Fruit fly (Drosophila melanogaster) whole organism, embryonic: Measurements from ENCODE around the gene CG13850.

ENCODE experiments used
- CG11398 ChIP-seq: fragments of 200-800 bp; sonication (Bioruptor generic); optimal IDR thresholded peaks from 2 replicates; lab custom pipeline; 2016; ENCODE audit warnings: missing biosample characterization, missing genetic modification characterization
- CG11695 ChIP-seq: fragments of 200-800 bp; sonication (Bioruptor generic); IDR thresholded peaks from 3 replicates; pipeline ENCODE4 v1.3.6; 2022; ENCODE audit warnings: missing biosample characterization, missing genetic modification characterization
- CG13296 ChIP-seq: fragments of 200-800 bp; sonication (Bioruptor generic); optimal IDR thresholded peaks from 3 replicates; lab custom pipeline; 2018; ENCODE audit warnings: missing biosample characterization, mild to moderate bottlenecking, missing genetic modification characterization
- CG15011 ChIP-seq: fragments of 200-800 bp; sonication (Bioruptor generic); optimal IDR thresholded peaks from 3 replicates; lab custom pipeline; 2018; ENCODE audit warnings: missing biosample characterization, mild to moderate bottlenecking, missing genetic modification characterization
- CG15514 ChIP-seq: fragments of 200-800 bp; sonication (Bioruptor generic); optimal IDR thresholded peaks from 3 replicates; lab custom pipeline; 2017; ENCODE audit warnings: missing biosample characterization, missing genetic modification characterization, mild to moderate bottlenecking, moderate library complexity, missing genetic modification reagents
- CG1603 ChIP-seq: fragments of 200-800 bp; sonication (Bioruptor generic); optimal IDR thresholded peaks from 2 replicates; lab custom pipeline; 2019; ENCODE audit warnings: missing biosample characterization, mild to moderate bottlenecking, missing genetic modification characterization, moderate library complexity
- CG17186 ChIP-seq: fragments of 200-800 bp; sonication (Bioruptor generic); optimal IDR thresholded peaks from 3 replicates; lab custom pipeline; 2017; ENCODE audit warnings: missing biosample characterization, missing genetic modification reagents, missing genetic modification characterization
- CG17612 ChIP-seq: fragments of 200-800 bp; sonication (Bioruptor generic); IDR thresholded peaks from 2 replicates; pipeline ENCODE4 v1.3.6; 2022; ENCODE audit warnings: missing biosample characterization, missing genetic modification characterization
- CG18262 ChIP-seq: fragments of 200-800 bp; optimal IDR thresholded peaks from 3 replicates; lab custom pipeline; 2019; ENCODE audit warnings: missing biosample characterization, mild to moderate bottlenecking, missing genetic modification characterization, moderate library complexity
- CG2712 ChIP-seq: fragments of 200-800 bp; optimal IDR thresholded peaks from 3 replicates; lab custom pipeline; 2019; ENCODE audit warnings: missing biosample characterization, mild to moderate bottlenecking, missing genetic modification characterization, moderate library complexity
- CG30403 ChIP-seq: fragments of 200-800 bp; sonication (Bioruptor generic); optimal IDR thresholded peaks from 3 replicates; lab custom pipeline; 2016; ENCODE audit warnings: missing biosample characterization, missing genetic modification characterization
- CG3847 ChIP-seq: fragments of 200-800 bp; sonication (Bioruptor generic); IDR thresholded peaks from 2 replicates; pipeline ENCODE4 v1.3.6; 2022; ENCODE audit warnings: missing biosample characterization, missing genetic modification characterization
- CG4820 ChIP-seq: fragments of 200-800 bp; sonication (Bioruptor generic); optimal IDR thresholded peaks from 3 replicates; lab custom pipeline; 2016; ENCODE audit warnings: missing biosample characterization, missing genetic modification characterization
- CG6254 ChIP-seq: fragments of 200-800 bp; sonication (Bioruptor generic); optimal IDR thresholded peaks from 3 replicates; lab custom pipeline; 2017; ENCODE audit warnings: mild to moderate bottlenecking, missing biosample characterization, missing genetic modification reagents, missing genetic modification characterization
- CG7357 ChIP-seq: fragments of 200-800 bp; sonication (Bioruptor generic); IDR thresholded peaks from 3 replicates; pipeline ENCODE4 v1.3.6; 2022; ENCODE audit warnings: missing biosample characterization, missing genetic modification characterization
- CG7839 ChIP-seq: fragments of 200-800 bp; sonication (Bioruptor generic); optimal IDR thresholded peaks from 3 replicates; lab custom pipeline; 2018; ENCODE audit warnings: missing biosample characterization, mild to moderate bottlenecking, missing genetic modification characterization, moderate library complexity
- CG7987 ChIP-seq: fragments of 200-800 bp; sonication (Bioruptor generic); optimal IDR thresholded peaks from 2 replicates; lab custom pipeline; 2018; ENCODE audit warnings: missing biosample characterization, mild to moderate bottlenecking, missing genetic modification characterization, moderate library complexity
- Deaf1 ChIP-seq: fragments of 200-800 bp; optimal IDR thresholded peaks from 3 replicates; lab custom pipeline; 2019; ENCODE audit warnings: missing biosample characterization, mild to moderate bottlenecking, missing genetic modification characterization, moderate library complexity
- Gug ChIP-seq: fragments of 200-800 bp; sonication (Bioruptor generic); IDR thresholded peaks from 4 replicates; pipeline ENCODE4 v1.3.6; 2022; ENCODE audit warnings: missing biosample characterization, missing genetic modification characterization
- HLH4C ChIP-seq: fragments of 200-800 bp; sonication (Bioruptor generic); IDR thresholded peaks from 3 replicates; pipeline ENCODE4 v1.3.6; 2022; ENCODE audit warnings: missing biosample characterization, missing genetic modification characterization; ENCODE audit not compliant: partially characterized antibody
- Lpt ChIP-seq: fragments of >200 bp; optimal IDR thresholded peaks from 2 replicates; lab custom pipeline; 2018; ENCODE audit warnings: missing biosample characterization, missing genetic modification characterization
- Med ChIP-seq: fragments of 200-800 bp; sonication (Bioruptor generic); peaks from one replicate; lab custom pipeline; 2016; ENCODE audit warnings: missing biosample characterization, missing genetic modification characterization, mild to moderate bottlenecking, inconsistent platforms, moderate library complexity
- Opbp ChIP-seq: fragments of 200-800 bp; sonication (Bioruptor generic); IDR thresholded peaks from 3 replicates; pipeline ENCODE4 v1.3.6; 2022; ENCODE audit warnings: missing biosample characterization, missing genetic modification characterization; ENCODE audit not compliant: partially characterized antibody
- Ravus ChIP-seq: fragments of 200-800 bp; sonication (Bioruptor generic); IDR thresholded peaks from 2 replicates; pipeline ENCODE4 v1.3.6; 2022; ENCODE audit warnings: missing biosample characterization, missing genetic modification characterization
- Sry-δ ChIP-seq: fragments of 200-800 bp; sonication (Bioruptor generic); optimal IDR thresholded peaks from 2 replicates; lab custom pipeline; 2016; ENCODE audit warnings: missing biosample characterization, missing genetic modification characterization
- Ssrp ChIP-seq: fragments of 200-800 bp; sonication (Bioruptor generic); optimal IDR thresholded peaks from 2 replicates; lab custom pipeline; 2018; ENCODE audit warnings: missing biosample characterization, mild to moderate bottlenecking, missing genetic modification characterization, moderate library complexity
- TFAM ChIP-seq: fragments of 200-800 bp; sonication (Bioruptor generic); optimal IDR thresholded peaks from 2 replicates; lab custom pipeline; 2017; ENCODE audit warnings: missing biosample characterization, missing genetic modification characterization, inconsistent platforms
- Xrp1 ChIP-seq: fragments of 200-800 bp; sonication (Bioruptor generic); IDR thresholded peaks from 2 replicates; pipeline ENCODE4 v1.3.6; 2022; ENCODE audit warnings: missing biosample characterization, missing genetic modification characterization
- abd-A ChIP-seq: fragments of 200-800 bp; sonication (Bioruptor generic); optimal IDR thresholded peaks from 3 replicates; lab custom pipeline; 2019; ENCODE audit warnings: missing biosample characterization, mild to moderate bottlenecking, missing genetic modification characterization, moderate library complexity
- ara ChIP-seq: fragments of 200-800 bp; sonication (Bioruptor generic); IDR thresholded peaks from 2 replicates; pipeline ENCODE4 v1.3.6; 2022; ENCODE audit warnings: missing biosample characterization, missing genetic modification characterization
- az2 ChIP-seq: fragments of 200-800 bp; sonication (Bioruptor generic); optimal IDR thresholded peaks from 3 replicates; lab custom pipeline; 2016; ENCODE audit warnings: missing biosample characterization, missing genetic modification characterization
- dysf ChIP-seq: fragments of 200-800 bp; sonication (Bioruptor generic); IDR thresholded peaks from 3 replicates; pipeline ENCODE4 v1.3.6; 2022; ENCODE audit warnings: missing biosample characterization, missing genetic modification characterization
- ems ChIP-seq: fragments of 200-800 bp; sonication (Bioruptor generic); optimal IDR thresholded peaks from 3 replicates; lab custom pipeline; 2016; ENCODE audit warnings: missing biosample characterization, missing genetic modification characterization
- ewg ChIP-seq: fragments of 200-800 bp; sonication (Bioruptor generic); optimal IDR thresholded peaks from 3 replicates; lab custom pipeline; 2017; ENCODE audit warnings: mild to moderate bottlenecking, missing biosample characterization, missing genetic modification reagents, missing genetic modification characterization
- gem ChIP-seq: fragments of 200-800 bp; sonication (Bioruptor generic); optimal IDR thresholded peaks from 2 replicates; lab custom pipeline; 2019; ENCODE audit warnings: missing biosample characterization, mild to moderate bottlenecking, missing genetic modification characterization, moderate library complexity
- grau ChIP-seq: fragments of 200-800 bp; optimal IDR thresholded peaks from 3 replicates; lab custom pipeline; 2019; ENCODE audit warnings: missing biosample characterization, mild to moderate bottlenecking, missing genetic modification characterization, moderate library complexity
- gsb ChIP-seq: fragments of 200-800 bp; sonication (Bioruptor generic); IDR thresholded peaks from 2 replicates; pipeline ENCODE4 v1.3.6; 2022; ENCODE audit warnings: missing biosample characterization, missing genetic modification characterization
- ind ChIP-seq: fragments of 200-800 bp; sonication (Bioruptor generic); optimal IDR thresholded peaks from 3 replicates; lab custom pipeline; 2016; ENCODE audit warnings: missing biosample characterization, missing genetic modification characterization
- lola ChIP-seq, 3 experiments: fragments of >200 bp in 2 of 3; fragments of 200-800 bp in 1 of 3; sonication (Bioruptor generic) in 1 of 3; optimal IDR thresholded peaks; 2 replicates each; lab custom pipeline; 2017 to 2019; ENCODE audit warnings: missing biosample characterization in 3 of 3, missing genetic modification characterization in 3 of 3, mild to moderate bottlenecking in 1 of 3, moderate library complexity in 1 of 3
- lov ChIP-seq, 2 experiments: fragments of 200-800 bp in 1 of 2; fragments of >200 bp in 1 of 2; sonication (Bioruptor generic) in 1 of 2; IDR thresholded peaks in 1 of 2; optimal IDR thresholded peaks in 1 of 2; 2 replicates in 1 of 2; 3 replicates in 1 of 2; pipeline versions ENCODE4 v1.3.6 to Lab custom; 2017 to 2022; ENCODE audit warnings: missing biosample characterization in 1 of 2, missing genetic modification characterization in 1 of 2
- mam ChIP-seq: fragments of 200-800 bp; sonication (Bioruptor generic); optimal IDR thresholded peaks from 3 replicates; lab custom pipeline; 2016; ENCODE audit warnings: missing biosample characterization, missing genetic modification characterization
- otp ChIP-seq: fragments of 200-800 bp; sonication (Bioruptor generic); IDR thresholded peaks from 3 replicates; pipeline ENCODE4, ENCODE4 v1.3.6; 2022; ENCODE audit warnings: missing biosample characterization, missing genetic modification characterization
- phol ChIP-seq: fragments of 200-800 bp; sonication (Bioruptor generic); optimal IDR thresholded peaks from 3 replicates; lab custom pipeline; 2018; ENCODE audit warnings: missing biosample characterization, mild to moderate bottlenecking, missing genetic modification characterization, moderate library complexity
- repo ChIP-seq: fragments of 200-800 bp; sonication (Bioruptor generic); optimal IDR thresholded peaks from 2 replicates; lab custom pipeline; 2016; ENCODE audit warnings: missing biosample characterization, missing genetic modification characterization
- row ChIP-seq: fragments of 200-800 bp; sonication (Bioruptor generic); IDR thresholded peaks from 3 replicates; pipeline ENCODE4 v1.3.6; 2022; ENCODE audit warnings: missing biosample characterization, missing genetic modification characterization
- sna ChIP-seq: fragments of 200-800 bp; sonication (Bioruptor generic); IDR thresholded peaks from 2 replicates; pipeline ENCODE4 v1.3.6; 2022; ENCODE audit warnings: missing biosample characterization, missing genetic modification characterization; ENCODE audit not compliant: partially characterized antibody
- sr ChIP-seq: fragments of 200-800 bp; sonication (Bioruptor generic); IDR thresholded peaks from 3 replicates; pipeline ENCODE4 v1.3.6; 2022; ENCODE audit warnings: missing biosample characterization, missing genetic modification characterization
- stwl ChIP-seq: fragments of 200-800 bp; sonication (Bioruptor generic); optimal IDR thresholded peaks from 3 replicates; lab custom pipeline; 2018; ENCODE audit warnings: missing biosample characterization, mild to moderate bottlenecking, missing genetic modification characterization, moderate library complexity
- zen ChIP-seq: fragments of 200-800 bp; sonication (Bioruptor generic); optimal IDR thresholded peaks from 3 replicates; lab custom pipeline; 2018; ENCODE audit warnings: missing biosample characterization, mild to moderate bottlenecking, missing genetic modification characterization, moderate library complexity

The CG13850 gene

dm6 chr3R:22455335-22455985 is 44.7 kb upstream of the CG13850 start:
- TF ChIP-seq gem = peak; percentile 46
- peak in 1 of 3 experiments; percentile 5 for TF ChIP-seq lola (GFP tag; optimal IDR thresholded peaks at IDR 0.05; lab: Kevin White, UChicago)
- no peak for TF ChIP-seq Deaf1 (tag; lab: Kevin White, UChicago)
- TF ChIP-seq mam (GFP tag; lab: Kevin White, UChicago) = no peak
- TF ChIP-seq CG2712 (tag; lab: Kevin White, UChicago) = peak; percentile 4
- peak; percentile 30; the same call in 2 of the 3 replicates for TF ChIP-seq row (GFP tag; lab: Robert Waterston, UW)
- no peak for TF ChIP-seq CG3847 (GFP tag; lab: Robert Waterston, UW)
- TF ChIP-seq otp = no peak
- peak; percentile 37 for TF ChIP-seq CG7839 (tag; lab: Kevin White, UChicago)
- peak; percentile 9 for TF ChIP-seq ind (GFP tag; lab: Kevin White, UChicago)
- TF ChIP-seq Xrp1 = no peak
- TF ChIP-seq CG11695 (GFP tag; lab: Robert Waterston, UW) = 0 out of 3 replicates have a peak, but pooled peaks have one; percentile 40
- TF ChIP-seq HLH4C (GFP tag; lab: Robert Waterston, UW) = no peak
- TF ChIP-seq CG30403 (GFP tag; lab: Kevin White, UChicago) = peak; percentile 32
- no peak for TF ChIP-seq CG11398 (GFP tag; lab: Kevin White, UChicago)
- TF ChIP-seq CG4820 (GFP tag; lab: Kevin White, UChicago) = no peak
- TF ChIP-seq dysf = no peak
- TF ChIP-seq CG13296 (GFP tag; lab: Kevin White, UChicago) = peak; percentile 1
- TF ChIP-seq CG15011 (GFP tag; lab: Kevin White, UChicago) = no peak
- peak; percentile 31 for TF ChIP-seq CG18262 (tag; lab: Kevin White, UChicago)
- no peak for TF ChIP-seq CG17186 (GFP tag; lab: Kevin White, UChicago)
- TF ChIP-seq gsb (GFP tag; lab: Robert Waterston, UW) = no peak
- TF ChIP-seq sr (GFP tag; lab: Robert Waterston, UW) = no peak
- peak; percentile 24 for TF ChIP-seq CG15514 (GFP tag; lab: Kevin White, UChicago)
- TF ChIP-seq Opbp (GFP tag; lab: Robert Waterston, UW) = no peak
- no peak for TF ChIP-seq az2 (GFP tag; lab: Kevin White, UChicago)
- TF ChIP-seq lov (optimal IDR thresholded peaks at IDR 0.05; lab: Kevin White, UChicago) = no peak
- TF ChIP-seq lov (GFP tag; IDR thresholded peaks at IDR 0.05; lab: Robert Waterston, UW) = no peak
- no peak for TF ChIP-seq ewg (GFP tag; lab: Kevin White, UChicago)
- TF ChIP-seq ara (GFP tag; lab: Robert Waterston, UW) = 0 out of 2 replicates have a peak, but pooled peaks have one; percentile 23
- TF ChIP-seq CG7357 (GFP tag; lab: Robert Waterston, UW) = no peak
- no peak for TF ChIP-seq Gug (GFP tag; lab: Robert Waterston, UW)
- no peak for TF ChIP-seq CG6254 (GFP tag; lab: Kevin White, UChicago)
- no peak for TF ChIP-seq CG17612 (GFP tag; lab: Robert Waterston, UW)
- TF ChIP-seq Ravus = no peak
- TF ChIP-seq zen (tag; lab: Kevin White, UChicago) = no peak
- no peak for TF ChIP-seq stwl (tag; lab: Kevin White, UChicago)
- peak; percentile 20 for TF ChIP-seq Ssrp
- peak; percentile 6 for TF ChIP-seq grau
- TF ChIP-seq phol = peak; percentile 26
- no peak for TF ChIP-seq Lpt (GFP tag; lab: Kevin White, UChicago)
- no peak for TF ChIP-seq Sry-δ (GFP tag; lab: Kevin White, UChicago)
- TF ChIP-seq TFAM (GFP tag; lab: Kevin White, UChicago) = no peak
- TF ChIP-seq CG1603 (tag; lab: Kevin White, UChicago) = no peak
- TF ChIP-seq sna (GFP tag; lab: Robert Waterston, UW) = no peak
- no peak for TF ChIP-seq ems
- peak; percentile 36 for TF ChIP-seq Med (GFP tag; lab: Kevin White, UChicago)
- TF ChIP-seq CG7987 = no peak
- TF ChIP-seq abd-A (tag; lab: Kevin White, UChicago) = no peak
- TF ChIP-seq repo (GFP tag; lab: Kevin White, UChicago) = no peak
